Fruit fly (Drosophila melanogaster) whole organism, adult: ENCODE data around the gene CG10286.

ENCODE experiments used
- CG12768 ChIP-seq: fragments of 200-800 bp; sonication (Bioruptor generic); optimal IDR thresholded peaks from 2 replicates; lab custom pipeline; 2017; ENCODE audit warnings: missing biosample characterization, missing genetic modification characterization, mild to moderate bottlenecking, moderate library complexity, missing genetic modification reagents
- CG1620 ChIP-seq: fragments of 200-800 bp; sonication (Bioruptor generic); optimal IDR thresholded peaks from 2 replicates; lab custom pipeline; 2016; ENCODE audit warnings: missing biosample characterization, missing genetic modification characterization
- CG5204 ChIP-seq: fragments of 200-800 bp; sonication (Bioruptor generic); optimal IDR thresholded peaks from 2 replicates; lab custom pipeline; 2016; ENCODE audit warnings: missing biosample characterization, missing genetic modification characterization
- CG7045 ChIP-seq: fragments of 200-800 bp; sonication (Bioruptor generic); optimal IDR thresholded peaks from 2 replicates; lab custom pipeline; 2017; ENCODE audit warnings: missing biosample characterization, mild to moderate bottlenecking, missing genetic modification characterization
- CG7101 ChIP-seq: fragments of 200-800 bp; sonication (Bioruptor generic); optimal IDR thresholded peaks from 2 replicates; lab custom pipeline; 2018; ENCODE audit warnings: missing biosample characterization, mild to moderate bottlenecking, missing genetic modification characterization, moderate library complexity
- Clk ChIP-seq: fragments of 200-800 bp; sonication (Bioruptor generic); optimal IDR thresholded peaks from 2 replicates; lab custom pipeline; 2017; ENCODE audit warnings: missing biosample characterization, missing genetic modification characterization
- bab1 ChIP-seq: fragments of 200-800 bp; sonication (Bioruptor generic); optimal IDR thresholded peaks from 3 replicates; lab custom pipeline; 2019; ENCODE audit warnings: missing biosample characterization, mild to moderate bottlenecking, missing genetic modification characterization, moderate library complexity
- cic ChIP-seq: fragments of 200-800 bp; sonication (Bioruptor generic); optimal IDR thresholded peaks from 2 replicates; lab custom pipeline; 2017; ENCODE audit warnings: missing biosample characterization, mild to moderate bottlenecking, missing genetic modification characterization, moderate library complexity
- kay ChIP-seq: fragments of 200-800 bp; sonication (Bioruptor generic); peaks from one replicate; lab custom pipeline; 2016; ENCODE audit warnings: missing biosample characterization, missing genetic modification characterization, borderline replicate concordance
- tj ChIP-seq: fragments of 200-800 bp; sonication (Bioruptor generic); optimal IDR thresholded peaks from 3 replicates; lab custom pipeline; 2017; ENCODE audit warnings: missing biosample characterization, mild to moderate bottlenecking, missing genetic modification characterization, moderate library complexity
- toe ChIP-seq: fragments of 200-800 bp; sonication (Bioruptor generic); optimal IDR thresholded peaks from 2 replicates; lab custom pipeline; 2016; ENCODE audit warnings: missing biosample characterization, missing genetic modification characterization

DNA sequence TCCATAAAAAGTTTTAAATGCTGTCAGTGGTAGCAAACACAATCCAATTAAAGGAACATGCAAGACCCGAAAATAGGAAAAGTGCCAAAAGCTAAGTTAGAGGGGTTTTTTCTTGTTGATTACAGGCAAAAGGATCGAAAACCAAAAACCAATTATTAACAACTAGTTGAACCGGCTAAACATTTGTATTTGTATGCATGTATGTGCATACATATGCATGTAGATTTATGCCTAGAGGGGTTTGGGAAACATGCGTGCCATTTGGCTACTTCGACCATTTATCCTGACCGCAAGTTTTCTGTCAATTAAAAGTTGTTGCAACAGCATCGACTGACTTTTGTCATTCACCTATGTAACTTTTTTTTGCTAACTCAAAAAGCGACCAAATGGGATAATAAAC lies 39.7 kb downstream of the CG10286 start:
- no peak for TF ChIP-seq bab1
- TF ChIP-seq CG12768 (GFP tag; lab: Kevin White, UChicago): no peak
- TF ChIP-seq CG7045: no peak
- no peak for TF ChIP-seq kay (GFP tag; lab: Kevin White, UChicago)
- no peak for TF ChIP-seq CG5204 (GFP tag; lab: Kevin White, UChicago)
- TF ChIP-seq CG1620 (GFP tag; lab: Kevin White, UChicago): no peak
- TF ChIP-seq tj (GFP tag; lab: Kevin White, UChicago): no peak
- TF ChIP-seq Clk (GFP tag; lab: Kevin White, UChicago): no peak
- no peak for TF ChIP-seq cic (GFP tag; lab: Kevin White, UChicago)
- no peak for TF ChIP-seq CG7101 (tag; lab: Kevin White, UChicago)
- no peak for TF ChIP-seq toe (GFP tag; lab: Kevin White, UChicago)
